Worm (Caenorhabditis elegans): ENCODE data around the gene cpr-2.

The cpr-2 gene

DNA sequence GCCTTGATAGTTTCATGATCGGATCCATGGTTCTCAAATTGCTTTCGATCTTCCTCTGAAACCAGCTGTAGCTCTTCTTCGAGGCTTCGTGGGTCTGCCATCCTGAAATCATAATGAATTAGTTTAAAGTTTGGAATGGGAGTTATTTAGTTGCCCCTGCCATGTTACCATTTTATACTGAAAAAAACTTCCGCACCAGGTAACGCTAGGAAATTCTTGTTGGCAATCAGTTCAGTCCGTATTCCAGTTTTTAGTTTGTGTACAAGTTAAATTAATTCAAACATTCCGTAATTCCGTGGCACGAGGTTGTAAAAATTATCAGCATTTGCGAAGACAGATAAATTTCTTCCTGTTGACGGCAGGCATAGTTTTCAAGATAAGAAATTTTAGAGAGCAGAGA lies 46.4 kb downstream of the cpr-2 start, which contains the start of gene Y32B12A.5:
Gene Y32B12A.5, minus strand, starts transcription at position 101 of the 400 bp plus-strand sequence.
- TF ChIP-seq tab-1 (GFP tag; IDR thresholded peaks at IDR 0.05) (no peak), cog-1 (tag; optimal IDR thresholded peaks at IDR 0.05) (no peak), ref-1 (GFP tag; conservative IDR thresholded peaks at IDR 0.05) (no peak), flt-1 (GFP tag; IDR thresholded peaks at IDR 0.05) (no peak), med-1 (GFP tag; optimal IDR thresholded peaks at IDR 0.05; ENCODE audit: insufficient read depth) (no peak), ztf-23 (GFP tag; IDR thresholded peaks at IDR 0.05) (no peak), klf-2 (GFP tag; conservative IDR thresholded peaks at IDR 0.05) (no peak), ztf-29 (GFP tag; IDR thresholded peaks at IDR 0.05) (no peak), T22C8.4 (GFP tag; IDR thresholded peaks at IDR 0.05) (no peak)

DNA sequence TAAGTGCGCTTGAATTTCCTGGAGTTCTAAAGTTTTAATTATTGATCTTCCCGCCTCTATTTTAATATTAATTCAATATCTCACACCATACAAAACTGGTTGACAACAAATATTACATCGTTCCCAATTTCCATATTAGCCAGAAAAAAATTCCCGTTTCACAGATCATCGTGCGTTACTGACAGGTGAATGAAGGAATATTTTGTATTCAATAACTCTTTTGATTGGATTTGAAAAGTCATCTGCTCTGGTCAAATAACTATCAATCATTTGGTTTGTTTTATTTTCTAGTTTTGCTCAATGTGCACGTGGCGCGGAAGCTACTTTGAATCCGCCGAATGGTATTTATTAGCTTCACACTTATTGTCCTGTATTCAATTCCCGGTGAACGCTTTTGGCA lies 50.2 kb downstream of the cpr-2 start, which contains the start of gene srh-139:
Gene srh-139, plus strand, starts transcription at position 301 of the 400 bp plus-strand sequence.
- TF ChIP-seq ztf-29 (GFP tag; IDR thresholded peaks at IDR 0.05) (no peak), flt-1 (GFP tag; IDR thresholded peaks at IDR 0.05) (no peak), cog-1 (tag; optimal IDR thresholded peaks at IDR 0.05) (no peak), med-1 (GFP tag; optimal IDR thresholded peaks at IDR 0.05; ENCODE audit: insufficient read depth) (no peak), T22C8.4 (GFP tag; IDR thresholded peaks at IDR 0.05) (no peak), ztf-23 (GFP tag; IDR thresholded peaks at IDR 0.05) (no peak), klf-2 (GFP tag; conservative IDR thresholded peaks at IDR 0.05) (no peak), tab-1 (GFP tag; IDR thresholded peaks at IDR 0.05) (no peak), ref-1 (GFP tag; conservative IDR thresholded peaks at IDR 0.05) (no peak)

DNA sequence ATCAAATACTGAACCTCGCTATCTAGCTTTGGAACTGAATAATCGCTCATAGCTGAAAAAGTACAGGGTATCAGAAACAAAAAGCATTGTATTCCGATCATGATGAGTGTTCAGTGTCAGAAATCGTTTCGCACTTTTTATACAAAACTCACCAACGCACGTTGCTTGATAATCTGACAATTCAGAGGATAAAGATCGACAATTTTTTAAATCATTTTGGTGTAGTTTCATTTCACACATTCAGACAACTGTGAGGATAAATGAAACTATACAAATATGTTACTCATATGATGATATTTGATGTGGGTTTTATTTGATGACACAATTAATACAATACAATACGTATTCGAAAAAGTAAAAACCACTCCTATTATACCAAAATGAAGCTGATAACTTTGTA lies 50.9 kb downstream of the cpr-2 start, which contains the start of gene F57E7.2:
Gene F57E7.2, minus strand, starts transcription at position 101 of the 400 bp plus-strand sequence.
- TF ChIP-seq T22C8.4 (GFP tag; IDR thresholded peaks at IDR 0.05) (no peak), tab-1 (GFP tag; IDR thresholded peaks at IDR 0.05) (no peak), ztf-29 (GFP tag; IDR thresholded peaks at IDR 0.05) (no peak), med-1 (GFP tag; optimal IDR thresholded peaks at IDR 0.05; ENCODE audit: insufficient read depth) (no peak), klf-2 (GFP tag; conservative IDR thresholded peaks at IDR 0.05) (no peak), cog-1 (tag; optimal IDR thresholded peaks at IDR 0.05) (no peak), ref-1 (GFP tag; conservative IDR thresholded peaks at IDR 0.05) (no peak), ztf-23 (GFP tag; IDR thresholded peaks at IDR 0.05) (no peak), flt-1 (GFP tag; IDR thresholded peaks at IDR 0.05) (no peak)
